Worm (Caenorhabditis elegans): ENCODE results near the gene F36F12.3.
"Not testable (repeated sequence)": the region's sequence is repeated elsewhere in the genome, so short reads cannot be mapped to it uniquely, and the experiment has no call there.

The F36F12.3 gene

DNA sequence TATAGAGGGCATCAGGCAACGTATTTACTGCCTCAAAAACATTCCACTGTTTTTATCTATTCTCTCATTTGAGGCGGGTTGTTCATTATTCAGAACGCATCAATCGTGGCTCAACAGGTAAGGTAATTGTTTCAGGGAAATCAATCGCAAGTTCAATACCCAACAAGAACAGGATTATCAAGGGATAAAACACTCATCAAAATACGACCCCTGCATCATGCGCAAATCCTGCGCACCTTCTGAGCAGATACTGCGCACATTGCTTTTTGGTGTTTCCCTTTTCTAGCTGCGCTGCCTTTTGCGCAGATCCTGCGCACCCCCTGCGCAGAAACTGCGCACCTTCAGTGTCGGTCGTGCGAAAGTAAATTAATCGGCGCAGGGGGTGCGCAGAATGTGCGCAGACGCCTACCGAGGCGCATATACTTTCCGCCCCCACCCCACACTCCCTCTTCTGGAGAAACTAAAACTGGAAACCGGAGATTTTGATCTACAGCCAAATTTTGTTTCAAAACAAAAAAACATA lies at the start of gene F36F12.3:
Gene F36F12.3 (plus strand): TSS at position 51 of the 523 bp plus-strand sequence.
- TF ChIP-seq ceh-28, mdl-1, zag-1 (tag; optimal IDR thresholded peaks at IDR 0.05): not testable (repeated sequence)

DNA sequence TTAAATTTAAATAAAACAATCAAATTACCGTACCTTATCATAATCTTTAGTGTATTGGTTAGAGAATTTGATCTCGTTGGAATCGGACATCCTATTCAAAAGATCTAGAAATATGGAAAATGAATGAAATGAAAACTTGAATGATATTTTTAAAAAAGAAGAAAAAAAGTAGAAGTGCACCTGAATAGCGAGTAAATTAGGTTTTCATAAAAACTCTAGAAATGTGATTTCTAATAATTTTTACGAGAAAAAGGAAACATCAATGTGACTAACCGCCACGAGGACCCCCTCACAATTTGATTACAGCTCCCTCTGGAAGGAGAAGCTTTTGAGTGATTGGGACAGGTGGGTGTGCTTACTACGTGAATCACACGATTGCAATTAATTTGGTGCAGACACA lies 39.6 kb upstream of the F36F12.3 start, which contains the start of gene Y40B10A.5:
Gene Y40B10A.5 (minus strand): TSS at position 101 of the 400 bp plus-strand sequence.
- TF ChIP-seq nhr-76 (tag; optimal IDR thresholded peaks at IDR 0.05): no peak
- TF ChIP-seq ceh-16 (tag; optimal IDR thresholded peaks at IDR 0.05): no peak
- TF ChIP-seq nhr-11 (tag; optimal IDR thresholded peaks at IDR 0.05): no peak
- no peak for TF ChIP-seq fos-1 (tag; optimal IDR thresholded peaks at IDR 0.05)
- no peak for TF ChIP-seq nfya-1 (tag; optimal IDR thresholded peaks at IDR 0.05; ENCODE audit: insufficient read depth)
- no peak for TF ChIP-seq jun-1 (tag; optimal IDR thresholded peaks at IDR 0.05)
- TF ChIP-seq daf-12 (tag; optimal IDR thresholded peaks at IDR 0.05): no peak
- no peak for TF ChIP-seq lsy-12 (tag; optimal IDR thresholded peaks at IDR 0.05)
- TF ChIP-seq pha-4 (tag; optimal IDR thresholded peaks at IDR 0.05): no peak
- no peak for TF ChIP-seq egl-27 (tag; optimal IDR thresholded peaks at IDR 0.05)
- no peak for TF ChIP-seq sea-2 (GFP tag; optimal IDR thresholded peaks at IDR 0.05)
- TF ChIP-seq nhr-25 (tag; optimal IDR thresholded peaks at IDR 0.05): no peak

DNA sequence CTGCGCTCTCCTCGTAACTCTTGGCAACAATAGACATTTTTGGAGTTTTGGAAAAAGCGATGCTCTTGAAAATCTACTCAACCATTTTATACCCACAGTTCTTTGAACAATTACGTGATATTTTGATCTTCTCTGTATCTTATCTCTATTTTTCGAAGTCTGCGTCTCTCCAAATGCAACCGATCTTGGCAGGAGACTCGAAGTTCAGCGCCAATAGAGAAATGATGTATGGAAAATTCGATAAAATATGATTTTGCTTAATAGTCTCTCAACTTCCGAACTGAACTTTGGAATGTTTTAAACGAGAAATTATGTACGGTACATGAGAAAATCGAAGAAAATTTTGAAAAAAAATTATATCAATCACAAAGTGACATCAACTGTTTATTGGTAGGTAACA lies 35.5 kb upstream of the F36F12.3 start, which contains the start of gene comt-4:
Gene comt-4 (minus strand): TSS at position 50 of the 400 bp plus-strand sequence.
- TF ChIP-seq elt-2 (tag; optimal IDR thresholded peaks at IDR 0.05) (peak; percentile 51), nhr-77 (tag; optimal IDR thresholded peaks at IDR 0.05) (no peak), pqm-1 (tag; optimal IDR thresholded peaks at IDR 0.05) (peak; percentile 60)

DNA sequence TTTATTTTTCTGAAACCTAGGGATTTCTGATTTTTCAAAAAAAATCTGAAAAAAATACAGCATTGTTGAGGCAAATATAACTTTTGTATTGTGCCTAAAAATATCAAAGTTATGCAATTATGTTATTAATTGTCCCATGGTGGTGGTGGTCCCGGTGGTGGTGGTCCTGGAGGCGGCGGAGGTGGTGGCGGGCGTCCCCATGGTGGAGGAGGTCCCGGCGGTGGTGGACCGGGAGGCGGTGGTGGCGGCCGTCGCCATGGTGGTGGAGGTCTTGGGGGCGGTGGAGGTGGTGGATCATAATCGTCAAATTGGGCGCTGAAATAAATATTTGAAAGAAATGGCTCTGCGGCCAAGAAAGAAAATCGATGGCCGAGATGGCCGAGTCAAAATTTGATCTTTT lies 34.8 kb upstream of the F36F12.3 start:
- no peak for TF ChIP-seq ZK546.5 (tag; optimal IDR thresholded peaks at IDR 0.05)
- no peak for TF ChIP-seq aly-2 (tag; optimal IDR thresholded peaks at IDR 0.05)
- no peak for TF ChIP-seq nhr-77 (tag; optimal IDR thresholded peaks at IDR 0.05)
- TF ChIP-seq nfya-1 (tag; optimal IDR thresholded peaks at IDR 0.05; ENCODE audit: insufficient read depth): no peak
- no peak for TF ChIP-seq elt-3 (tag; optimal IDR thresholded peaks at IDR 0.05)
- TF ChIP-seq unc-62 (GFP tag; optimal IDR thresholded peaks at IDR 0.05): no peak
- TF ChIP-seq eor-1 (tag; optimal IDR thresholded peaks at IDR 0.05): no peak
- no peak for TF ChIP-seq nhr-25 (tag; optimal IDR thresholded peaks at IDR 0.05)
- TF ChIP-seq snpc-4 (tag; optimal IDR thresholded peaks at IDR 0.05): no peak
- no peak for TF ChIP-seq ceh-82 (tag; optimal IDR thresholded peaks at IDR 0.05)
- no peak for TF ChIP-seq lin-15B (tag; optimal IDR thresholded peaks at IDR 0.05)
- TF ChIP-seq nhr-43 (tag; optimal IDR thresholded peaks at IDR 0.05; ENCODE audit: poor library complexity, severe bottlenecking): no peak
- no peak for TF ChIP-seq skn-1 (tag; optimal IDR thresholded peaks at IDR 0.05)
- no peak for TF ChIP-seq ceh-9 (tag; optimal IDR thresholded peaks at IDR 0.05)
- TF ChIP-seq unc-39 (tag; optimal IDR thresholded peaks at IDR 0.05): no peak
- no peak for TF ChIP-seq tbx-2 (tag; optimal IDR thresholded peaks at IDR 0.05)
- TF ChIP-seq nhr-76 (tag; optimal IDR thresholded peaks at IDR 0.05): no peak
- no peak for TF ChIP-seq lin-39 (tag; optimal IDR thresholded peaks at IDR 0.05)
- no peak for TF ChIP-seq mml-1 (tag; optimal IDR thresholded peaks at IDR 0.05)
- no peak for TF ChIP-seq nhr-67 (tag; optimal IDR thresholded peaks at IDR 0.05)

DNA sequence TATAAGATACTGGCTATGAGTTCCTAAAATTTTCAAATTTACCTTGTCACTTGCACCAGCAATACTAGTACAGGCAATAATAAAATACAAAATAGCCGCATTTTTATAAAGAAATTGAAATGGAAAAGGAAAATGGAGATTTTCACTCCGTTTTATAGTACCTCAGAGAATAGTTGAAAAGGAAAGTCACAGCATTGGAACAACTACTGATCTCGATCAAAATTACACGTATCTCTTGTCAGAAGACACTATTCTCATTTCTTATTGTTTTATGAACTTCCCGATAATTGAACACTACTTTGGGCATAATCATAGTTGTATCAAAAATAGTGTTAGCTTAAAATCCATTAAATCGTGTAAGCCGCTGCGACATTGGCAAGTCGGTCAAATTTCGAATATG lies 34.1 kb upstream of the F36F12.3 start, which contains the start of gene Y40B10A.11:
Gene Y40B10A.11 (minus strand): TSS at position 101 of the 400 bp plus-strand sequence.
- no peak for TF ChIP-seq eor-1 (tag; optimal IDR thresholded peaks at IDR 0.05)

DNA sequence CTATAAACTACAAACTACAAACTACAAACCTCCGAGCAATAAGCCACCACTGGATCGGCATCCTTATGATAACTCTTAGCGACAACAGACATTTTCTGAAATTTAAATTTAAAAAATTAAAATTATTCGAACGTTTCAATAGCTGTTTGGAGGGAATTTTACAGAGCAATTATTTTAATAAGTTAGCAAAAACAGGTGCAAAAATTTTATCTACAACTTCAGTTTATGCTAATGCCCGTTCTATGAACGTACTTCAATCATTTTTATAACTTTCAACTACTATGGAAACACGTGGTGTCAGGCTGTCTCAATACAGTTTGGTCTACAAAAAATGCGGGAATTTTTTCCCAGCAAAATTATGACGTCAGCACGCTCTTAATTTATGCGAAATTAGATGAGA lies 32.1 kb upstream of the F36F12.3 start, which contains the start of gene comt-5:
Gene comt-5 (minus strand): TSS at position 101 of the 400 bp plus-strand sequence.
- TF ChIP-seq pqm-1 (tag; optimal IDR thresholded peaks at IDR 0.05) (no peak), ceh-9 (tag; optimal IDR thresholded peaks at IDR 0.05) (no peak), lin-15B (tag; optimal IDR thresholded peaks at IDR 0.05) (no peak), nhr-11 (tag; optimal IDR thresholded peaks at IDR 0.05) (no peak)
